Worm (Caenorhabditis elegans): ENCODE measurements around the gene T28D9.11.

DNA sequence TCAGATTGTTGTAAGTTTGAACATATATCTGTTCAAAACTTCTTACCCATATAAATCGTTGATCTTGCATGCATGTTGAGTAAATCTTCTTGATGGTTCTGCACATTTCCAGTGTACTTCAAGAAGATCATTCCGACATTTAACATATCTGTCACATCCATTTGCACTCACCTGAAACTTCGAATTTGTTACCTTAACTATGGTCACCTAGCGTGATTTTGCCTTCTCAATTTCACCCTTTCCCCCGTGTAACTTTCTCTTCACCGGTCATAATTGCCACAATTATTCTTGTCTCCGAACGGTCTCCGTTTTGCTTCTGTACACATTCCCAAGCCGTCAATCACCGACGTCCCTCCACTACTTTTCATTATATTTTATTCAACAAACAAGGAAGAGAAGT, 21.6 kb upstream of the T28D9.11 start:
- TF ChIP-seq zag-1 (tag; optimal IDR thresholded peaks at IDR 0.05) (no peak), ceh-82 (tag; optimal IDR thresholded peaks at IDR 0.05) (no peak)

Measured in whole organism, L1 larva.